Fruit fly (Drosophila melanogaster): ENCODE results near the gene CG17026.

Gene CG17026

DNA sequence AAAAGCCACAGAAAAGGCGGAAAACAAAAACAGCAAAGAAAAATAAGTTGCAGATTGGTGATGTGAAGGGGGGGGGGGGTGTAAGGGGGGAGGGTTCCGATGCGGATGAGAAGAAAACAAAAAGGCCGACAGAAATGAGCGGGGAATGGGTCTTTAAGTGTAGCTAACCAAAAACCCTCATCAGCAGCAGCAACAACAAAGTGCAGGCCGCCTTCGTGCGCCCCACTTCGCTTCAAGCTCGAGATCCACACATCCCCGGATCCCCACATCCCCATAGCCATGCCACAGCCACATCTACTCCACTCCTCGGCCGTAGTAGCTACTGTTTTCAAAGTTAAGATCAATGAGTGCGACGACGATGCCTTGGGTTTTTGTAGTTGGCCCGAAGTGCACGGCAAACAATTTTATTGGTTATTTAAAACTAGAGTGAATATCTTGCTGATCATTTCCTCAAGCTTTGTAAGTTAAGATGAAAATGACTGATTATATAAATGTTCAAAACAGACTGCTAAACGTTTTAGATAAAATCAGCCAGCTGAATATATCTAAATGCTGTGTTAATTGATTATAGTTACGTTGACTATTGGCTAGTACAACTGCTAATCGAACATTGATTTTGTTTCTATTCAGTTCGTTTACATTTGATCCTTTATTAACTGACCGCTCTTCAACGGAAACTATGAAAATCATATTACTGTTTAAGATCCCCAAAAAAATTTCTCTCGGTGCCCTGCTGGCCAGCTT lies 49.3 kb downstream of the CG17026 start (continued):
- TF ChIP-seq CG7963 (GFP tag; IDR thresholded peaks at IDR 0.05; ENCODE audit: partially characterized antibody) (no peak), seq (GFP tag; IDR thresholded peaks at IDR 0.05) (no peak), dysf (GFP tag; IDR thresholded peaks at IDR 0.05) (no peak), bowl (GFP tag; IDR thresholded peaks at IDR 0.05) (no peak), tna (GFP tag; IDR thresholded peaks at IDR 0.05; ENCODE audit: partially characterized antibody) (no peak), CG15696 (tag; optimal IDR thresholded peaks at IDR 0.05) (no peak), CG1647 (GFP tag; optimal IDR thresholded peaks at IDR 0.05) (no peak), HLHmδ (GFP tag; optimal IDR thresholded peaks at IDR 0.05) (no peak), ci (GFP tag; IDR thresholded peaks at IDR 0.05) (no peak), nmo (GFP tag; optimal IDR thresholded peaks at IDR 0.05) (peak; percentile 35), CG12236 (GFP tag; optimal IDR thresholded peaks at IDR 0.05) (no peak), stc (GFP tag; IDR thresholded peaks at IDR 0.05) (no peak), ATbp (GFP tag; optimal IDR thresholded peaks at IDR 0.05) (no peak), Myb (GFP tag; optimal IDR thresholded peaks at IDR 0.05) (peak; percentile 13), CG3163 (GFP tag; optimal IDR thresholded peaks at IDR 0.05) (no peak), da (GFP tag; optimal IDR thresholded peaks at IDR 0.05) (no peak), ranshi (GFP tag; IDR thresholded peaks at IDR 0.05) (no peak), gem (tag; optimal IDR thresholded peaks at IDR 0.05) (peak; percentile 46), CG10462 (GFP tag; optimal IDR thresholded peaks at IDR 0.05) (no peak), Poxn (GFP tag; IDR thresholded peaks at IDR 0.05) (no peak), exex (tag; optimal IDR thresholded peaks at IDR 0.05) (no peak), Chrac-16 (GFP tag; optimal IDR thresholded peaks at IDR 0.05) (no peak), CG13894 (tag; optimal IDR thresholded peaks at IDR 0.05) (no peak), Lim3 (GFP tag; IDR thresholded peaks at IDR 0.05) (no peak), unpg (GFP tag; optimal IDR thresholded peaks at IDR 0.05) (no peak), gce (GFP tag; IDR thresholded peaks at IDR 0.05) (no peak), amos (GFP tag; IDR thresholded peaks at IDR 0.05; ENCODE audit: partially characterized antibody) (no peak), CG11504 (tag; optimal IDR thresholded peaks at IDR 0.05) (peak; percentile 40), ham (GFP tag; IDR thresholded peaks at IDR 0.05) (no peak), Ravus (GFP tag; IDR thresholded peaks at IDR 0.05) (no peak), Sry-β (GFP tag; optimal IDR thresholded peaks at IDR 0.05) (no peak), YL-1 (GFP tag; optimal IDR thresholded peaks at IDR 0.05) (no peak), Drgx (GFP tag; IDR thresholded peaks at IDR 0.05) (no peak), CG3281 (GFP tag; optimal IDR thresholded peaks at IDR 0.05) (no peak), gsb-n (tag; optimal IDR thresholded peaks at IDR 0.05) (no peak), CG30403 (GFP tag; optimal IDR thresholded peaks at IDR 0.05) (peak; percentile 17), mld (GFP tag; IDR thresholded peaks at IDR 0.05; ENCODE audit: partially characterized antibody) (no peak), wdn (GFP tag; IDR thresholded peaks at IDR 0.05) (no peak), D19A (tag; optimal IDR thresholded peaks at IDR 0.05) (no peak), CG8281 (tag; optimal IDR thresholded peaks at IDR 0.05) (no peak), H2.0 (GFP tag; IDR thresholded peaks at IDR 0.05) (no peak), CG17186 (GFP tag; optimal IDR thresholded peaks at IDR 0.05) (no peak), pnt (GFP tag; optimal IDR thresholded peaks at IDR 0.05) (no peak), Dip3 (GFP tag; optimal IDR thresholded peaks at IDR 0.05) (no peak), sc (optimal IDR thresholded peaks at IDR 0.05) (no peak), sc (GFP tag; optimal IDR thresholded peaks at IDR 0.05) (no peak), CG11247 (GFP tag; IDR thresholded peaks at IDR 0.05) (no peak), CG10543 (GFP tag; optimal IDR thresholded peaks at IDR 0.05) (no peak), gcm (GFP tag; optimal IDR thresholded peaks at IDR 0.05) (no peak), sug (tag; optimal IDR thresholded peaks at IDR 0.05) (no peak), CG11560 (tag; IDR thresholded peaks at IDR 0.05) (no peak)

All from whole organism, embryonic.